Fruit fly (Drosophila melanogaster) whole organism, embryonic: ENCODE measurements around the gene CG7695.

Source experiments
- B-H2 ChIP-seq: fragments of 200-800 bp; sonication (Bioruptor generic); optimal IDR thresholded peaks from 2 replicates; lab custom pipeline; 2018; ENCODE audit warnings: missing biosample characterization, mild to moderate bottlenecking, missing genetic modification characterization
- CG10543 ChIP-seq: fragments of 200-800 bp; sonication (Bioruptor generic); optimal IDR thresholded peaks from 3 replicates; lab custom pipeline; 2017; ENCODE audit warnings: missing biosample characterization, mild to moderate bottlenecking, missing genetic modification characterization, moderate library complexity
- CG13123 ChIP-seq: fragments of 200-800 bp; sonication (Bioruptor generic); optimal IDR thresholded peaks from 2 replicates; lab custom pipeline; 2016; ENCODE audit warnings: missing biosample characterization, missing genetic modification characterization
- CG15073 ChIP-seq: fragments of 200-800 bp; sonication (Bioruptor generic); optimal IDR thresholded peaks from 2 replicates; lab custom pipeline; 2016; ENCODE audit warnings: missing biosample characterization, missing genetic modification characterization
- CG15269 ChIP-seq: fragments of 200-800 bp; sonication (Bioruptor generic); optimal IDR thresholded peaks from 2 replicates; lab custom pipeline; 2018; ENCODE audit warnings: missing biosample characterization, mild to moderate bottlenecking, missing genetic modification characterization, moderate library complexity
- CG1647 ChIP-seq: fragments of 200-800 bp; sonication (Bioruptor generic); optimal IDR thresholded peaks from 3 replicates; lab custom pipeline; 2016; ENCODE audit warnings: missing biosample characterization, missing genetic modification characterization
- CG2116 ChIP-seq: fragments of 200-800 bp; sonication (Bioruptor generic); optimal IDR thresholded peaks from 3 replicates; lab custom pipeline; 2018; ENCODE audit warnings: missing biosample characterization, mild to moderate bottlenecking, missing genetic modification characterization
- CG2120 ChIP-seq: fragments of 200-800 bp; sonication (Bioruptor generic); optimal IDR thresholded peaks from 3 replicates; lab custom pipeline; 2016; ENCODE audit warnings: missing biosample characterization, missing genetic modification characterization
- CG30431 ChIP-seq: fragments of 200-800 bp; sonication (Bioruptor generic); optimal IDR thresholded peaks from 2 replicates; lab custom pipeline; 2017; ENCODE audit warnings: missing biosample characterization, missing genetic modification characterization
- CG3407 ChIP-seq: fragments of 200-800 bp; sonication (Bioruptor generic); optimal IDR thresholded peaks from 2 replicates; lab custom pipeline; 2018; ENCODE audit warnings: missing biosample characterization, mild to moderate bottlenecking, missing genetic modification characterization
- CG34422 ChIP-seq: fragments of 200-800 bp; sonication (Bioruptor generic); IDR thresholded peaks from 3 replicates; pipeline ENCODE4 v1.3.6; 2022; ENCODE audit warnings: missing biosample characterization, missing genetic modification characterization
- CG7786 ChIP-seq: fragments of 200-800 bp; sonication (Bioruptor generic); optimal IDR thresholded peaks from 2 replicates; lab custom pipeline; 2016; ENCODE audit warnings: missing biosample characterization, missing genetic modification characterization
- CG7839 ChIP-seq: fragments of 200-800 bp; sonication (Bioruptor generic); optimal IDR thresholded peaks from 3 replicates; lab custom pipeline; 2018; ENCODE audit warnings: missing biosample characterization, mild to moderate bottlenecking, missing genetic modification characterization, moderate library complexity
- CG9215 ChIP-seq: fragments of 200-800 bp; sonication (Bioruptor generic); IDR thresholded peaks from 2 replicates; pipeline ENCODE4 v1.3.6; 2022; ENCODE audit warnings: missing biosample characterization, missing genetic modification characterization
- CG9876 ChIP-seq: fragments of 200-800 bp; sonication (Bioruptor generic); optimal IDR thresholded peaks from 2 replicates; lab custom pipeline; 2016; ENCODE audit warnings: missing biosample characterization, missing genetic modification characterization
- CkIIα-i1 ChIP-seq: fragments of 200-800 bp; sonication (Bioruptor generic); IDR thresholded peaks from 2 replicates; pipeline ENCODE4 v1.3.6; 2022; ENCODE audit warnings: missing biosample characterization, missing genetic modification characterization
- CoRest ChIP-seq: fragments of 200-800 bp; sonication (Bioruptor generic); optimal IDR thresholded peaks from 3 replicates; lab custom pipeline; 2018; ENCODE audit warnings: missing biosample characterization, mild to moderate bottlenecking, missing genetic modification characterization, moderate library complexity
- Dip2 ChIP-seq: fragments of 200-800 bp; sonication (Bioruptor generic); IDR thresholded peaks from 2 replicates; pipeline ENCODE4 v1.3.6; 2022; ENCODE audit warnings: missing biosample characterization, missing genetic modification characterization
- Doc2 ChIP-seq: fragments of 200-800 bp; sonication (Bioruptor generic); IDR thresholded peaks from 2 replicates; pipeline ENCODE4 v1.3.6; 2022; ENCODE audit warnings: missing biosample characterization, missing genetic modification characterization
- Dref ChIP-seq: fragments of 200-800 bp; sonication (Bioruptor generic); IDR thresholded peaks from 2 replicates; pipeline ENCODE4 v1.3.6; 2022; ENCODE audit warnings: missing biosample characterization, missing genetic modification characterization
- ERR ChIP-seq: fragments of 200-800 bp; sonication (Bioruptor generic); optimal IDR thresholded peaks from 2 replicates; lab custom pipeline; 2016; ENCODE audit warnings: missing biosample characterization, missing genetic modification characterization
- Elba2 ChIP-seq: fragments of 200-800 bp; sonication (Bioruptor generic); optimal IDR thresholded peaks from 3 replicates; lab custom pipeline; 2016; ENCODE audit warnings: missing biosample characterization, missing genetic modification characterization
- H15 ChIP-seq: fragments of 200-800 bp; sonication (Bioruptor generic); IDR thresholded peaks from 3 replicates; pipeline ENCODE4 v1.3.6; 2022; ENCODE audit warnings: missing biosample characterization, missing genetic modification characterization
- HmgZ ChIP-seq: fragments of 200-800 bp; sonication (Bioruptor generic); optimal IDR thresholded peaks from 2 replicates; lab custom pipeline; 2018; ENCODE audit warnings: missing biosample characterization, mild to moderate bottlenecking, missing genetic modification characterization
- Hmx ChIP-seq: fragments of 200-800 bp; sonication (Bioruptor generic); optimal IDR thresholded peaks from 2 replicates; lab custom pipeline; 2016; ENCODE audit warnings: missing biosample characterization, missing genetic modification characterization
- Hr39 ChIP-seq: fragments of >200 bp; optimal IDR thresholded peaks from 2 replicates; lab custom pipeline; 2017
- Kr ChIP-seq: fragments of 200-800 bp; sonication (Bioruptor generic); optimal IDR thresholded peaks from 2 replicates; lab custom pipeline; 2017; ENCODE audit warnings: missing biosample characterization, mild to moderate bottlenecking, missing genetic modification characterization
- MBD-R2 ChIP-seq: fragments of 200-800 bp; sonication (Bioruptor generic); IDR thresholded peaks from 2 replicates; pipeline ENCODE4 v1.3.6; 2022; ENCODE audit warnings: missing biosample characterization, missing genetic modification characterization
- NK7.1 ChIP-seq: fragments of 200-800 bp; sonication (Bioruptor generic); optimal IDR thresholded peaks from 3 replicates; lab custom pipeline; 2016; ENCODE audit warnings: missing biosample characterization, missing genetic modification characterization
- Opbp ChIP-seq: fragments of 200-800 bp; sonication (Bioruptor generic); IDR thresholded peaks from 3 replicates; pipeline ENCODE4 v1.3.6; 2022; ENCODE audit warnings: missing biosample characterization, missing genetic modification characterization; ENCODE audit not compliant: partially characterized antibody
- Pdp1 ChIP-seq, 2 experiments: fragments of 200-800 bp; sonication (Bioruptor generic); optimal IDR thresholded peaks; 3 replicates each; lab custom pipeline; 2016; ENCODE audit warnings: missing biosample characterization in 2 of 2, missing genetic modification characterization in 2 of 2, mild to moderate bottlenecking in 1 of 2, moderate library complexity in 1 of 2
- Ravus ChIP-seq: fragments of 200-800 bp; sonication (Bioruptor generic); IDR thresholded peaks from 2 replicates; pipeline ENCODE4 v1.3.6; 2022; ENCODE audit warnings: missing biosample characterization, missing genetic modification characterization
- Usf ChIP-seq: fragments of 200-800 bp; sonication (Bioruptor generic); optimal IDR thresholded peaks from 2 replicates; lab custom pipeline; 2017; ENCODE audit warnings: missing genotype, missing biosample characterization, missing genetic modification characterization
- YL-1 ChIP-seq: fragments of 200-800 bp; sonication (Bioruptor generic); optimal IDR thresholded peaks from 3 replicates; lab custom pipeline; 2017; ENCODE audit warnings: missing biosample characterization, mild to moderate bottlenecking, missing genetic modification characterization
- ap ChIP-seq: fragments of 200-800 bp; sonication (Bioruptor generic); IDR thresholded peaks from 2 replicates; pipeline ENCODE4 v1.3.6; 2022; ENCODE audit warnings: missing biosample characterization, missing genetic modification characterization
- ara ChIP-seq: fragments of 200-800 bp; sonication (Bioruptor generic); IDR thresholded peaks from 2 replicates; pipeline ENCODE4 v1.3.6; 2022; ENCODE audit warnings: missing biosample characterization, missing genetic modification characterization
- bab2 ChIP-seq: fragments of 200-800 bp; sonication (Bioruptor generic); optimal IDR thresholded peaks from 2 replicates; lab custom pipeline; 2016; ENCODE audit warnings: missing biosample characterization, missing genetic modification characterization
- btn ChIP-seq: fragments of 200-800 bp; sonication (Bioruptor generic); optimal IDR thresholded peaks from 2 replicates; lab custom pipeline; 2016; ENCODE audit warnings: missing biosample characterization, missing genetic modification characterization
- cato ChIP-seq: fragments of 200-800 bp; sonication (Bioruptor generic); optimal IDR thresholded peaks from 2 replicates; lab custom pipeline; 2016; ENCODE audit warnings: missing biosample characterization, missing genetic modification characterization, borderline replicate concordance
- ci ChIP-seq: fragments of 200-800 bp; sonication (Bioruptor generic); IDR thresholded peaks from 3 replicates; pipeline ENCODE4 v1.3.6; 2022; ENCODE audit warnings: missing biosample characterization, missing genetic modification characterization
- dan ChIP-seq: fragments of 200-800 bp; sonication (Bioruptor generic); IDR thresholded peaks from 2 replicates; pipeline ENCODE4 v1.3.6; 2022; ENCODE audit warnings: missing biosample characterization, missing genetic modification characterization
- ewg ChIP-seq: fragments of 200-800 bp; sonication (Bioruptor generic); optimal IDR thresholded peaks from 3 replicates; lab custom pipeline; 2017; ENCODE audit warnings: mild to moderate bottlenecking, missing biosample characterization, missing genetic modification reagents, missing genetic modification characterization
- fd3F ChIP-seq: fragments of 200-800 bp; sonication (Bioruptor generic); optimal IDR thresholded peaks from 2 replicates; lab custom pipeline; 2018; ENCODE audit warnings: missing biosample characterization, mild to moderate bottlenecking, missing genetic modification characterization, moderate library complexity
- fd96Cb ChIP-seq: fragments of 200-800 bp; sonication (Bioruptor generic); optimal IDR thresholded peaks from 2 replicates; lab custom pipeline; 2018; ENCODE audit warnings: missing biosample characterization, mild to moderate bottlenecking, missing genetic modification characterization, moderate library complexity
- gro ChIP-seq: fragments of 200-800 bp; sonication (Bioruptor generic); optimal IDR thresholded peaks from 2 replicates; lab custom pipeline; 2016; ENCODE audit warnings: missing biosample characterization, missing genetic modification characterization
- luna ChIP-seq: fragments of 200-800 bp; sonication (Bioruptor generic); optimal IDR thresholded peaks from 2 replicates; lab custom pipeline; 2016; ENCODE audit warnings: missing biosample characterization, missing genetic modification characterization
- pho ChIP-seq: fragments of 200-800 bp; sonication (Bioruptor generic); optimal IDR thresholded peaks from 2 replicates; lab custom pipeline; 2016; ENCODE audit warnings: missing biosample characterization, missing genetic modification characterization
- sisA ChIP-seq: fragments of 200-800 bp; sonication (Bioruptor generic); IDR thresholded peaks from 2 replicates; pipeline ENCODE4 v1.3.6; 2022; ENCODE audit warnings: missing biosample characterization, missing genetic modification characterization
- sob ChIP-seq: fragments of 200-800 bp; sonication (Bioruptor generic); IDR thresholded peaks from 2 replicates; pipeline ENCODE4 v1.3.6; 2022; ENCODE audit warnings: missing biosample characterization, missing genetic modification characterization
- tx ChIP-seq: fragments of 200-800 bp; sonication (Bioruptor generic); optimal IDR thresholded peaks from 2 replicates; lab custom pipeline; 2016; ENCODE audit warnings: missing biosample characterization, missing genetic modification characterization
- wek ChIP-seq: fragments of 200-800 bp; sonication (Bioruptor generic); optimal IDR thresholded peaks from 3 replicates; lab custom pipeline; 2018; ENCODE audit warnings: missing biosample characterization, mild to moderate bottlenecking, missing genetic modification characterization, moderate library complexity

The CG7695 gene

DNA sequence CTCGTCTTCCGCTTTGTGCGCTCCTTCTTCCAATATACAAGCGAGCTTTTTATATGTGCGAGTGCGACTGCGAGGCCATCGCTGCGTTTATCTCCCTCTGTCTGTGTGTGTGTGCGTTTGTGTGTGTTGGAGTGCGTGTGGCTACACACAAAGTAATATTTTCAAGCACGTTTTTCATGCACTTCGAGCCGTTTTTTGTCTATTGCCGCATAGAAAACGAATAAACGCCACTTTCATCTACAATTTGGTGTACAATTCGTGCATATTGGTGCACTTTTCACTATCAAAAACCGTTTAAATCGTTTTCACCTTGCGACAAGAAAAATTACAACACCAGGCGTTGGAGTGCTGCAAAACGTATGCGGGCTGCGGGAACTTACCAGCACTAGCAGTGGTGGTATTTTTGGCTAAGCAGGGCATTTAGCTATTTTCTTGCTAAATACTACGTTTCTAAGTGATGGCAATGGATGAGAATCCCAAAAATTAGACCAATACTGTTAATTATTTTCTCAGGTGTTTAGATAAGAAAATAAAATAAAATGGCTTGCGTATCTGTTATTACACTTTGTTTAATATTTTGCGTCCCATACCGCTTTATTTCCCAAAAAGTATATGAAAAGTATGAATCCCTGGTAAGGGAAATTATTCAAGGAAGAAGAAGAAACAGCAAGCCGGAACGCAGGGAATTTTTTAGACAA lies 41.8 kb upstream of the CG7695 start, which contains the start of the genes CG31224 and CstF64 (continued):
- TF ChIP-seq ara: peak; percentile 79
- TF ChIP-seq CG15073: no peak
- TF ChIP-seq Hr39: no peak
- peak; percentile 79; the same call in 1 of the 3 replicates for TF ChIP-seq CG34422 (GFP tag; lab: Robert Waterston, UW)
- peak; percentile 88 for TF ChIP-seq tx (GFP tag; lab: Kevin White, UChicago)
- TF ChIP-seq CkIIα-i1 (GFP tag; lab: Robert Waterston, UW): no peak
- TF ChIP-seq Dref: peak; percentile 40
- TF ChIP-seq CG10543: peak; percentile 85
- TF ChIP-seq Usf: peak; percentile 59
- peak; percentile 78 for TF ChIP-seq sisA
- TF ChIP-seq CG30431: peak; percentile 56
- TF ChIP-seq wek (GFP tag; lab: Kevin White, UChicago): no peak
- peak; percentile 87 for TF ChIP-seq bab2 (GFP tag; lab: Kevin White, UChicago)
- no peak for TF ChIP-seq Kr
- TF ChIP-seq CG7786 (GFP tag; lab: Kevin White, UChicago): peak; percentile 88
- no peak for TF ChIP-seq CG7839 (tag; lab: Kevin White, UChicago)
- peak; percentile 71 for TF ChIP-seq fd3F (GFP tag; lab: Kevin White, UChicago)
- TF ChIP-seq gro: peak; percentile 83
- peak; percentile 86 for TF ChIP-seq CG1647
- peak; percentile 90 for TF ChIP-seq pho (GFP tag; lab: Kevin White, UChicago)
- TF ChIP-seq luna (GFP tag; lab: Kevin White, UChicago): peak; percentile 88
- peak; percentile 86 to 94 for TF ChIP-seq Pdp1 (GFP tag; optimal IDR thresholded peaks at IDR 0.05; lab: Kevin White, UChicago)
- peak; percentile 95 for TF ChIP-seq CG2120 (GFP tag; lab: Kevin White, UChicago)
- peak; percentile 77 for TF ChIP-seq MBD-R2 (GFP tag; lab: Robert Waterston, UW)
- TF ChIP-seq ewg (GFP tag; lab: Kevin White, UChicago): peak; percentile 70
- TF ChIP-seq cato: peak; percentile 78
- TF ChIP-seq H15 (GFP tag; lab: Robert Waterston, UW): peak; percentile 81
- TF ChIP-seq fd96Cb (tag; lab: Kevin White, UChicago): peak; percentile 79
- TF ChIP-seq dan (GFP tag; lab: Robert Waterston, UW): no peak
- TF ChIP-seq Elba2 (GFP tag; lab: Kevin White, UChicago): peak; percentile 67
- TF ChIP-seq B-H2 (GFP tag; lab: Kevin White, UChicago): peak; percentile 87
- peak; percentile 75 for TF ChIP-seq CG2116 (GFP tag; lab: Kevin White, UChicago)
- TF ChIP-seq Opbp (GFP tag; lab: Robert Waterston, UW): 0 out of 3 replicates have a peak, but pooled peaks have one; percentile 36
- no peak for TF ChIP-seq CG3407 (GFP tag; lab: Kevin White, UChicago)
- TF ChIP-seq Hmx (GFP tag; lab: Kevin White, UChicago): peak; percentile 64
- TF ChIP-seq YL-1 (GFP tag; lab: Kevin White, UChicago): peak; percentile 92
- TF ChIP-seq CG9876 (GFP tag; lab: Kevin White, UChicago): peak; percentile 75
- TF ChIP-seq Doc2 (GFP tag; lab: Robert Waterston, UW): peak; percentile 18; the same call in 1 of the 2 replicates
- peak; percentile 52 for TF ChIP-seq Ravus (GFP tag; lab: Robert Waterston, UW)
- no peak for TF ChIP-seq Dip2 (GFP tag; lab: Robert Waterston, UW)
- peak; percentile 79 for TF ChIP-seq HmgZ (tag; lab: Kevin White, UChicago)
- TF ChIP-seq ci: peak; percentile 85
- TF ChIP-seq CG9215: peak; percentile 79
- TF ChIP-seq CoRest (tag; lab: Kevin White, UChicago): peak; percentile 87
- peak; percentile 85 for TF ChIP-seq ERR (GFP tag; lab: Kevin White, UChicago)
- TF ChIP-seq NK7.1 (GFP tag; lab: Kevin White, UChicago): peak; percentile 79
- TF ChIP-seq sob (GFP tag; lab: Robert Waterston, UW): peak; percentile 85
- TF ChIP-seq btn (GFP tag; lab: Kevin White, UChicago): peak; percentile 79
- TF ChIP-seq CG13123 (GFP tag; lab: Kevin White, UChicago): peak; percentile 72
- peak; percentile 75 for TF ChIP-seq ap (GFP tag; lab: Robert Waterston, UW)
- no peak for TF ChIP-seq CG15269 (tag; lab: Kevin White, UChicago)
